Worm (Caenorhabditis elegans) whole organism, midembryonic: ENCODE measurements around the gene C30G12.2.

Experiments used
- T22C8.4 ChIP-seq: fragments of 200-800 bp; sonication (Bioruptor generic); IDR thresholded peaks from 2 replicates; pipeline ENCODE4 v1.3.6; 2022; ENCODE audit warnings: missing genetic modification characterization, missing compliant biosample characterization
- cog-1 ChIP-seq: sonication (generic microtip); optimal IDR thresholded peaks from 2 replicates; lab custom pipeline; 2016; ENCODE audit warnings: missing genetic modification characterization, missing compliant biosample characterization
- flt-1 ChIP-seq: fragments of 200-800 bp; sonication (Bioruptor generic); IDR thresholded peaks from 2 replicates; pipeline ENCODE4 v1.3.6; 2022; ENCODE audit warnings: missing genetic modification characterization, missing compliant biosample characterization
- klf-2 ChIP-seq: fragments of 200-800 bp; sonication (Bioruptor generic); conservative IDR thresholded peaks from 2 replicates; pipeline ENCODE4 v1.3.6; 2022; ENCODE audit warnings: missing genetic modification reagents, missing genetic modification characterization, missing compliant biosample characterization
- med-1 ChIP-seq: sonication (generic microtip); optimal IDR thresholded peaks from 2 replicates; lab custom pipeline; 2017; ENCODE audit warnings: missing genetic modification characterization, mild to moderate bottlenecking, missing compliant biosample characterization, antibody characterized with exemption, missing genetic modification reagents; ENCODE audit not compliant: insufficient read depth
- ref-1 ChIP-seq: fragments of 200-800 bp; sonication (Bioruptor generic); conservative IDR thresholded peaks from 2 replicates; pipeline ENCODE4 v1.3.6; 2022; ENCODE audit warnings: missing genetic modification reagents, missing genetic modification characterization, missing compliant biosample characterization
- tab-1 ChIP-seq: fragments of 200-800 bp; sonication (Bioruptor generic); IDR thresholded peaks from 2 replicates; pipeline ENCODE4 v1.3.6; 2022; ENCODE audit warnings: missing genetic modification characterization, missing compliant biosample characterization
- ztf-23 ChIP-seq: fragments of 200-800 bp; sonication (Bioruptor generic); IDR thresholded peaks from 2 replicates; pipeline ENCODE4 v1.3.6; 2022; ENCODE audit warnings: missing genetic modification reagents, missing genetic modification characterization, missing compliant biosample characterization
- ztf-29 ChIP-seq: fragments of 200-800 bp; sonication (Bioruptor generic); IDR thresholded peaks from 2 replicates; pipeline ENCODE4 v1.3.6; 2022; ENCODE audit warnings: missing genetic modification reagents, missing genetic modification characterization, missing compliant biosample characterization

C30G12.2 gene

ce11 chrII:7298197-7298682 lies 8.0 kb downstream of the C30G12.2 start, which contains the start of gene puf-8:
puf-8 (minus strand) TSS chrII:7298247.
- TF ChIP-seq tab-1 (no peak), ztf-23 (no peak), med-1 (GFP tag; lab: Kevin White, UChicago) (no peak), ref-1 (GFP tag; lab: Robert Waterston, UW) (no peak)

- TF ChIP-seq flt-1 (GFP tag; lab: Robert Waterston, UW) (no peak), ref-1 (GFP tag; lab: Robert Waterston, UW) (no peak), ztf-29 (GFP tag; lab: Robert Waterston, UW) (no peak), T22C8.4 (GFP tag; lab: Robert Waterston, UW) (no peak), med-1 (GFP tag; lab: Kevin White, UChicago) (no peak)
These were observed 8.8 kb downstream of the C30G12.2 start, which contains the start of gene C30G12.1 for ce11 chrII:7299042-7299441. C30G12.1 (plus strand) TSS chrII:7299342.

- TF ChIP-seq ztf-23 (no peak), ref-1 (GFP tag; lab: Robert Waterston, UW) (no peak), flt-1 (GFP tag; lab: Robert Waterston, UW) (no peak), tab-1 (no peak), med-1 (GFP tag; lab: Kevin White, UChicago) (no peak), cog-1 (tag; lab: Kevin White, UChicago) (no peak), ztf-29 (GFP tag; lab: Robert Waterston, UW) (no peak), T22C8.4 (GFP tag; lab: Robert Waterston, UW) (no peak), klf-2 (GFP tag; lab: Robert Waterston, UW) (no peak)
These were observed 11.5 kb downstream of the C30G12.2 start, which contains the start of gene cul-4 for ce11 chrII:7301670-7302151. cul-4 (plus strand) TSS chrII:7302101.

- TF ChIP-seq T22C8.4 (GFP tag; lab: Robert Waterston, UW) (no peak), ztf-23 (no peak), tab-1 (no peak), klf-2 (GFP tag; lab: Robert Waterston, UW) (no peak), med-1 (GFP tag; lab: Kevin White, UChicago) (no peak), ref-1 (GFP tag; lab: Robert Waterston, UW) (no peak), ztf-29 (GFP tag; lab: Robert Waterston, UW) (no peak), flt-1 (GFP tag; lab: Robert Waterston, UW) (no peak), cog-1 (tag; lab: Kevin White, UChicago) (no peak)
These were observed 15.3 kb downstream of the C30G12.2 start, which contains the start of gene brf-1 for ce11 chrII:7305558-7305957. brf-1 (plus strand) TSS chrII:7305858.

ce11 chrII:7310023-7310422 lies 19.8 kb downstream of the C30G12.2 start, which contains the start of the genes F45E12.5 and cnep-1:
F45E12.5 (minus strand) TSS chrII:7310115.
cnep-1 (plus strand) TSS chrII:7310348.
- TF ChIP-seq flt-1 (GFP tag; lab: Robert Waterston, UW) = no peak
- TF ChIP-seq T22C8.4 (GFP tag; lab: Robert Waterston, UW) = no peak
- no peak for TF ChIP-seq ztf-29 (GFP tag; lab: Robert Waterston, UW)
- TF ChIP-seq tab-1 = no peak
- TF ChIP-seq med-1 (GFP tag; lab: Kevin White, UChicago) = no peak
- TF ChIP-seq klf-2 (GFP tag; lab: Robert Waterston, UW) = no peak
- TF ChIP-seq cog-1 (tag; lab: Kevin White, UChicago) = no peak
- no peak for TF ChIP-seq ztf-23
- no peak for TF ChIP-seq ref-1 (GFP tag; lab: Robert Waterston, UW)

- no peak for TF ChIP-seq flt-1 (GFP tag; lab: Robert Waterston, UW)
These were observed 23.9 kb downstream of the C30G12.2 start, which contains the start of gene F45E12.6 for ce11 chrII:7314083-7314482. F45E12.6 (minus strand) TSS chrII:7314183.

ce11 chrII:7317468-7317867 lies 27.2 kb downstream of the C30G12.2 start, which contains the start of gene F21D12.2:
F21D12.2 (plus strand) TSS chrII:7317768.
- TF ChIP-seq T22C8.4 (GFP tag; lab: Robert Waterston, UW) = no peak
- TF ChIP-seq med-1 (GFP tag; lab: Kevin White, UChicago) = no peak
- no peak for TF ChIP-seq ztf-23
- no peak for TF ChIP-seq flt-1 (GFP tag; lab: Robert Waterston, UW)
- no peak for TF ChIP-seq ref-1 (GFP tag; lab: Robert Waterston, UW)
- TF ChIP-seq tab-1 = no peak
- TF ChIP-seq ztf-29 (GFP tag; lab: Robert Waterston, UW) = no peak
- TF ChIP-seq klf-2 (GFP tag; lab: Robert Waterston, UW) = no peak
- TF ChIP-seq cog-1 (tag; lab: Kevin White, UChicago) = no peak

- TF ChIP-seq T22C8.4 (GFP tag; lab: Robert Waterston, UW) (no peak), ref-1 (GFP tag; lab: Robert Waterston, UW) (no peak), klf-2 (GFP tag; lab: Robert Waterston, UW) (no peak), cog-1 (tag; lab: Kevin White, UChicago) (no peak), ztf-23 (no peak), tab-1 (no peak), med-1 (GFP tag; lab: Kevin White, UChicago) (no peak), flt-1 (GFP tag; lab: Robert Waterston, UW) (no peak), ztf-29 (GFP tag; lab: Robert Waterston, UW) (no peak)
These were observed 29.2 kb downstream of the C30G12.2 start for ce11 chrII:7319471-7319870.

- TF ChIP-seq tab-1 (no peak), ztf-23 (no peak), med-1 (GFP tag; lab: Kevin White, UChicago) (no peak), ref-1 (GFP tag; lab: Robert Waterston, UW) (no peak), flt-1 (GFP tag; lab: Robert Waterston, UW) (no peak)
These were observed 33.1 kb downstream of the C30G12.2 start for ce11 chrII:7323317-7323716.

ce11 chrII:7323925-7324324 lies 33.7 kb downstream of the C30G12.2 start, which contains the start of gene F21D12.3:
F21D12.3 (minus strand) TSS chrII:7324025.
- no peak for TF ChIP-seq med-1 (GFP tag; lab: Kevin White, UChicago)
- TF ChIP-seq flt-1 (GFP tag; lab: Robert Waterston, UW) = no peak
- TF ChIP-seq ztf-23 = no peak
- no peak for TF ChIP-seq ref-1 (GFP tag; lab: Robert Waterston, UW)
- TF ChIP-seq ztf-29 (GFP tag; lab: Robert Waterston, UW) = no peak
- no peak for TF ChIP-seq klf-2 (GFP tag; lab: Robert Waterston, UW)
- no peak for TF ChIP-seq tab-1
- TF ChIP-seq cog-1 (tag; lab: Kevin White, UChicago) = no peak
- TF ChIP-seq T22C8.4 (GFP tag; lab: Robert Waterston, UW) = no peak
